Fruit fly (Drosophila melanogaster) whole organism: ENCODE measurements around the gene fit.

Experiments
- CG8478 ChIP-seq: fragments of >200 bp; optimal IDR thresholded peaks from 2 replicates; lab custom pipeline; 2018; ENCODE audit warnings: inconsistent platforms
- Dll ChIP-seq: fragments of >200 bp; optimal IDR thresholded peaks from 2 replicates; lab custom pipeline; 2017
- EcR ChIP-seq, 2 experiments: fragments of >200 bp; optimal IDR thresholded peaks; 2 replicates each; lab custom pipeline; 2017; ENCODE audit warnings: missing biosample characterization in 2 of 2, missing genetic modification characterization in 2 of 2, missing genetic modification reagents in 2 of 2
- pan ChIP-seq: fragments of >200 bp; optimal IDR thresholded peaks from 2 replicates; lab custom pipeline; 2017
- psq ChIP-seq: fragments of >200 bp; optimal IDR thresholded peaks from 2 replicates; lab custom pipeline; 2017
- usp ChIP-seq: fragments of >200 bp; optimal IDR thresholded peaks from 2 replicates; lab custom pipeline; 2017; ENCODE audit warnings: missing biosample characterization, missing genetic modification characterization, mixed read lengths

The fit gene

dm6 chr3R:21884354-21884753 lies at the start of gene fit:
TSS of gene fit (minus strand) at chr3R:21884454.
- no peak for TF ChIP-seq Dll (lab: Kevin White, UChicago)
- TF ChIP-seq psq: no peak
- no peak for TF ChIP-seq EcR (GFP tag; optimal IDR thresholded peaks at IDR 0.05; lab: Kevin White, UChicago)

- TF ChIP-seq Dll (lab: Kevin White, UChicago): no peak
- no peak for TF ChIP-seq EcR (GFP tag; optimal IDR thresholded peaks at IDR 0.05; lab: Kevin White, UChicago)
- no peak for TF ChIP-seq psq
Observed at dm6 chr3R:21933952-21934351, 49.7 kb upstream of the fit start.

dm6 chr3R:21931346-21931745 lies 47.1 kb upstream of the fit start:
- no peak for TF ChIP-seq psq
- TF ChIP-seq EcR (GFP tag; optimal IDR thresholded peaks at IDR 0.05; lab: Kevin White, UChicago): no peak

dm6 chr3R:21928214-21928613 lies 44.0 kb upstream of the fit start:
- TF ChIP-seq Dll (lab: Kevin White, UChicago): no peak
- TF ChIP-seq pan: no peak
- TF ChIP-seq psq: no peak
- no peak for TF ChIP-seq usp (GFP tag; lab: Kevin White, UChicago)
- no peak for TF ChIP-seq EcR (GFP tag; optimal IDR thresholded peaks at IDR 0.05; lab: Kevin White, UChicago)
- no peak for TF ChIP-seq CG8478 (lab: Kevin White, UChicago)

- peak in 1 of 2 experiments; percentile 57 for TF ChIP-seq EcR (GFP tag; optimal IDR thresholded peaks at IDR 0.05; lab: Kevin White, UChicago)
- TF ChIP-seq usp (GFP tag; lab: Kevin White, UChicago): no peak
Observed at dm6 chr3R:21923742-21924141, 39.5 kb upstream of the fit start.

dm6 chr3R:21922674-21923323 lies 38.5 kb upstream of the fit start:
- TF ChIP-seq usp (GFP tag; lab: Kevin White, UChicago) (no peak), CG8478 (lab: Kevin White, UChicago) (no peak), psq (no peak), EcR (GFP tag; optimal IDR thresholded peaks at IDR 0.05; lab: Kevin White, UChicago) (peak in 1 of 2 experiments; percentile 29), Dll (lab: Kevin White, UChicago) (peak; percentile 45)

dm6 chr3R:21922244-21922643 lies 38.0 kb upstream of the fit start:
- TF ChIP-seq EcR (GFP tag; optimal IDR thresholded peaks at IDR 0.05; lab: Kevin White, UChicago): peak in 1 of 2 experiments; percentile 50
- TF ChIP-seq psq: no peak

dm6 chr3R:21921363-21922208 lies 37.3 kb upstream of the fit start:
- TF ChIP-seq psq (no peak), pan (peak; percentile 91), EcR (GFP tag; optimal IDR thresholded peaks at IDR 0.05; lab: Kevin White, UChicago) (peak in 1 of 2 experiments; percentile 12), usp (GFP tag; lab: Kevin White, UChicago) (no peak), CG8478 (lab: Kevin White, UChicago) (no peak), Dll (lab: Kevin White, UChicago) (no peak)

dm6 chr3R:21920495-21920894 lies 36.2 kb upstream of the fit start:
- TF ChIP-seq CG8478 (lab: Kevin White, UChicago) (no peak), EcR (GFP tag; optimal IDR thresholded peaks at IDR 0.05; lab: Kevin White, UChicago) (no peak), Dll (lab: Kevin White, UChicago) (no peak), pan (no peak), usp (GFP tag; lab: Kevin White, UChicago) (no peak), psq (no peak)

- TF ChIP-seq Dll (lab: Kevin White, UChicago): no peak
- no peak for TF ChIP-seq EcR (GFP tag; optimal IDR thresholded peaks at IDR 0.05; lab: Kevin White, UChicago)
- no peak for TF ChIP-seq CG8478 (lab: Kevin White, UChicago)
- no peak for TF ChIP-seq psq
- no peak for TF ChIP-seq pan
- TF ChIP-seq usp (GFP tag; lab: Kevin White, UChicago): no peak
Observed at dm6 chr3R:21916987-21917386, 32.7 kb upstream of the fit start.

dm6 chr3R:21913447-21913846 lies 29.2 kb upstream of the fit start, which contains the start of gene Qsox2:
TSS of gene Qsox2 (plus strand) at chr3R:21913747.
- no peak for TF ChIP-seq usp (GFP tag; lab: Kevin White, UChicago)
- TF ChIP-seq pan: no peak
- TF ChIP-seq EcR (GFP tag; optimal IDR thresholded peaks at IDR 0.05; lab: Kevin White, UChicago): no peak
- no peak for TF ChIP-seq psq
- TF ChIP-seq CG8478 (lab: Kevin White, UChicago): no peak
- no peak for TF ChIP-seq Dll (lab: Kevin White, UChicago)

- TF ChIP-seq EcR (GFP tag; optimal IDR thresholded peaks at IDR 0.05; lab: Kevin White, UChicago) (no peak), Dll (lab: Kevin White, UChicago) (no peak), psq (no peak), CG8478 (lab: Kevin White, UChicago) (no peak), usp (GFP tag; lab: Kevin White, UChicago) (no peak), pan (no peak)
Observed at dm6 chr3R:21911516-21911915, 27.3 kb upstream of the fit start, which contains the start of gene Qsox3. TSS of gene Qsox3 (plus strand) at chr3R:21911816.

dm6 chr3R:21906867-21907266 lies 22.6 kb upstream of the fit start:
- TF ChIP-seq Dll (lab: Kevin White, UChicago): no peak
- TF ChIP-seq EcR (GFP tag; optimal IDR thresholded peaks at IDR 0.05; lab: Kevin White, UChicago): no peak
- no peak for TF ChIP-seq pan
